Worm (Caenorhabditis elegans) whole organism, young adult: ENCODE measurements around the gene btbd-10.
A peak's percentile ranks its signal among the peaks of the same experiment; 100 is the strongest.

Experiments
- B0019.2 ChIP-seq: fragments of 200-800 bp; sonication (Bioruptor generic); conservative IDR thresholded peaks from 2 replicates; pipeline ENCODE4 v1.3.6; 2022; ENCODE audit warnings: missing genetic modification reagents, missing genetic modification characterization, missing compliant biosample characterization
- B0035.1 ChIP-seq: sonication (generic microtip); optimal IDR thresholded peaks from 2 replicates; lab custom pipeline; 2016; ENCODE audit warnings: missing genetic modification characterization, mild to moderate bottlenecking, missing compliant biosample characterization, missing genotype, missing genetic modification reagents
- C17E4.6 ChIP-seq: fragments of 200-800 bp; sonication (Bioruptor generic); IDR thresholded peaks from 2 replicates; pipeline ENCODE4 v1.3.6; 2022; ENCODE audit warnings: missing genetic modification reagents, missing genetic modification characterization, missing compliant biosample characterization
- D2030.7 ChIP-seq: fragments of 200-800 bp; sonication (Bioruptor generic); IDR thresholded peaks from 2 replicates; pipeline ENCODE4 v1.3.6; 2022; ENCODE audit warnings: missing genetic modification reagents, missing genetic modification characterization, missing compliant biosample characterization
- F10E7.11 ChIP-seq: sonication (generic microtip); optimal IDR thresholded peaks from 2 replicates; lab custom pipeline; 2017; ENCODE audit warnings: mild to moderate bottlenecking, missing genetic modification characterization, moderate library complexity, missing compliant biosample characterization
- F22D6.2 ChIP-seq: sonication (generic microtip); optimal IDR thresholded peaks from 2 replicates; lab custom pipeline; 2016; ENCODE audit warnings: mild to moderate bottlenecking, missing genetic modification characterization, missing compliant biosample characterization
- F23B12.7 ChIP-seq: sonication (generic microtip); optimal IDR thresholded peaks from 2 replicates; lab custom pipeline; 2017; ENCODE audit warnings: missing genetic modification characterization, mild to moderate bottlenecking, missing compliant biosample characterization, antibody characterized with exemption, moderate library complexity; ENCODE audit not compliant: insufficient read depth
- F37B4.10 ChIP-seq: fragments of 200-800 bp; sonication (Bioruptor generic); IDR thresholded peaks from 2 replicates; pipeline ENCODE4 v1.3.6; 2022; ENCODE audit warnings: missing genetic modification characterization, missing compliant biosample characterization
- F55B11.4 ChIP-seq: sonication (generic microtip); optimal IDR thresholded peaks from 2 replicates; lab custom pipeline; 2016; ENCODE audit warnings: missing compliant biosample characterization, missing genetic modification characterization, borderline replicate concordance; ENCODE audit not compliant: insufficient read depth
- K11D2.4 ChIP-seq: fragments of 200-800 bp; sonication (Bioruptor generic); IDR thresholded peaks from 2 replicates; pipeline ENCODE4 v1.3.6; 2022; ENCODE audit warnings: missing genetic modification reagents, missing genetic modification characterization, missing compliant biosample characterization
- Y67H2A.10 ChIP-seq: fragments of 200-800 bp; sonication (Bioruptor generic); conservative IDR thresholded peaks from 2 replicates; pipeline ENCODE4 v1.3.6; 2022; ENCODE audit warnings: missing genetic modification reagents, missing genetic modification characterization, missing compliant biosample characterization
- Y95B8A.8 ChIP-seq: fragments of 200-800 bp; sonication (Bioruptor generic); IDR thresholded peaks from 2 replicates; pipeline ENCODE4 v1.3.6; 2022; ENCODE audit warnings: missing genetic modification reagents, missing genetic modification characterization, missing compliant biosample characterization
- ZK185.1 ChIP-seq: sonication (generic microtip); optimal IDR thresholded peaks from 2 replicates; lab custom pipeline; 2016; ENCODE audit warnings: mild to moderate bottlenecking, missing genetic modification characterization, missing compliant biosample characterization; ENCODE audit not compliant: poor library complexity, severe bottlenecking
- ama-1 ChIP-seq, 3 experiments: fragments of 150-350 bp in 1 of 3; sonication (generic microtip) in 2 of 3; optimal IDR thresholded peaks; 2 replicates each; lab custom pipeline; 2014 to 2018; ENCODE audit warnings: missing biosample characterization in 2 of 3, missing genetic modification characterization in 2 of 3, missing genetic modification reagents in 2 of 3
- aptf-2 ChIP-seq: fragments of 200-800 bp; sonication (Bioruptor generic); conservative IDR thresholded peaks from 2 replicates; pipeline ENCODE4 v1.3.6; 2022; ENCODE audit warnings: missing genetic modification reagents, missing genetic modification characterization, missing compliant biosample characterization
- atf-7 ChIP-seq: sonication (generic microtip); optimal IDR thresholded peaks from 2 replicates; lab custom pipeline; 2017; ENCODE audit warnings: mild to moderate bottlenecking, missing genetic modification characterization, missing compliant biosample characterization
- cebp-2 ChIP-seq: fragments of 200-800 bp; sonication (Bioruptor generic); IDR thresholded peaks from 2 replicates; pipeline ENCODE4 v1.3.6; 2022; ENCODE audit warnings: missing genetic modification characterization, missing compliant biosample characterization
- ceh-40 ChIP-seq: fragments of 200-800 bp; sonication (Bioruptor generic); IDR thresholded peaks from 2 replicates; pipeline ENCODE4 v1.3.6; 2022; ENCODE audit warnings: missing genetic modification characterization, missing compliant biosample characterization
- ceh-79 ChIP-seq: sonication (generic microtip); optimal IDR thresholded peaks from 2 replicates; lab custom pipeline; 2017; ENCODE audit warnings: mild to moderate bottlenecking, missing genetic modification characterization, missing compliant biosample characterization
- efl-1 ChIP-seq: fragments of 150-350 bp; optimal IDR thresholded peaks from 2 replicates; lab custom pipeline; 2014; ENCODE audit warnings: missing biosample characterization, missing genetic modification reagents, missing genetic modification characterization
- egl-44 ChIP-seq: fragments of 200-800 bp; sonication (Bioruptor generic); IDR thresholded peaks from 2 replicates; pipeline ENCODE4 v1.3.6; 2022; ENCODE audit warnings: missing genetic modification reagents, missing genetic modification characterization, missing compliant biosample characterization
- ets-4 ChIP-seq: fragments of 200-800 bp; sonication (Bioruptor generic); optimal IDR thresholded peaks from 2 replicates; lab custom pipeline; 2018; ENCODE audit warnings: mild to moderate bottlenecking, missing genetic modification characterization, missing compliant biosample characterization
- hmg-1.2 ChIP-seq: fragments of 200-800 bp; sonication (Bioruptor generic); IDR thresholded peaks from 2 replicates; pipeline ENCODE4 v1.3.6; 2022; ENCODE audit warnings: missing genetic modification reagents, missing genetic modification characterization, missing compliant biosample characterization
- hmg-20 ChIP-seq: fragments of 200-800 bp; sonication (Bioruptor generic); IDR thresholded peaks from 2 replicates; pipeline ENCODE4 v1.3.6; 2022; ENCODE audit warnings: missing genetic modification reagents, missing genetic modification characterization, missing compliant biosample characterization
- let-526 ChIP-seq: fragments of 200-800 bp; sonication (Bioruptor generic); IDR thresholded peaks from 2 replicates; pipeline ENCODE4 v1.3.6; 2022; ENCODE audit warnings: missing genetic modification reagents, missing genetic modification characterization, missing compliant biosample characterization
- lin-26 ChIP-seq: fragments of 200-800 bp; sonication (Bioruptor generic); IDR thresholded peaks from 2 replicates; pipeline ENCODE4 v1.3.6; 2022; ENCODE audit warnings: missing genetic modification reagents, missing genetic modification characterization, missing compliant biosample characterization
- lin-54 ChIP-seq: fragments of 200-800 bp; sonication (Bioruptor generic); optimal IDR thresholded peaks from 2 replicates; lab custom pipeline; 2018; ENCODE audit warnings: mild to moderate bottlenecking, missing genetic modification characterization, missing compliant biosample characterization
- lsy-27 ChIP-seq: sonication (generic microtip); optimal IDR thresholded peaks from 2 replicates; lab custom pipeline; 2017; ENCODE audit warnings: missing genetic modification characterization, mild to moderate bottlenecking, missing compliant biosample characterization, antibody characterized with exemption, missing genotype, borderline replicate concordance; ENCODE audit not compliant: insufficient read depth
- mxl-1 ChIP-seq: sonication (generic microtip); optimal IDR thresholded peaks from 2 replicates; lab custom pipeline; 2016; ENCODE audit warnings: missing genetic modification characterization, missing compliant biosample characterization
- nfya-2 ChIP-seq: fragments of 200-800 bp; sonication (Bioruptor generic); IDR thresholded peaks from 2 replicates; pipeline ENCODE4 v1.3.6; 2022; ENCODE audit warnings: missing genetic modification reagents, missing genetic modification characterization, missing compliant biosample characterization
- nfyb-1 ChIP-seq: fragments of 200-800 bp; sonication (Bioruptor generic); IDR thresholded peaks from 2 replicates; pipeline ENCODE4 v1.3.6; 2022; ENCODE audit warnings: missing genetic modification reagents, missing genetic modification characterization, missing compliant biosample characterization
- nhr-120 ChIP-seq: fragments of 200-800 bp; sonication (Bioruptor generic); IDR thresholded peaks from 2 replicates; pipeline ENCODE4 v1.3.6; 2022; ENCODE audit warnings: missing genetic modification characterization, missing compliant biosample characterization
- nhr-80 ChIP-seq: sonication (generic microtip); optimal IDR thresholded peaks from 2 replicates; lab custom pipeline; 2016; ENCODE audit warnings: missing genetic modification characterization, missing compliant biosample characterization
- pha-4 ChIP-seq: fragments of 150-350 bp; sonication (generic microtip); optimal IDR thresholded peaks from 2 replicates; lab custom pipeline; 2014; ENCODE audit warnings: missing biosample characterization, missing genetic modification reagents, missing genetic modification characterization
- rpc-1 ChIP-seq, 2 experiments: fragments of 150-350 bp in 1 of 2; sonication (generic microtip) in 1 of 2; optimal IDR thresholded peaks; 2 replicates each; lab custom pipeline; 2014 to 2018; ENCODE audit warnings: missing biosample characterization in 1 of 2, missing genetic modification characterization in 1 of 2, missing genetic modification reagents in 1 of 2, missing genotype in 1 of 2
- snpc-3.4 ChIP-seq: sonication (generic microtip); optimal IDR thresholded peaks from 2 replicates; lab custom pipeline; 2017; ENCODE audit warnings: missing genetic modification characterization, mild to moderate bottlenecking, missing compliant biosample characterization, antibody characterized with exemption, moderate library complexity, missing genotype, missing genetic modification reagents
- tlf-1 ChIP-seq: fragments of 200-800 bp; sonication (Bioruptor generic); optimal IDR thresholded peaks from 2 replicates; lab custom pipeline; 2018; ENCODE audit warnings: mild to moderate bottlenecking, missing genetic modification characterization, missing compliant biosample characterization
- unc-130 ChIP-seq: sonication (generic microtip); optimal IDR thresholded peaks from 2 replicates; lab custom pipeline; 2016; ENCODE audit warnings: missing genetic modification reagents, missing genetic modification characterization, missing compliant biosample characterization
- zim-3 ChIP-seq: sonication (generic microtip); optimal IDR thresholded peaks from 2 replicates; lab custom pipeline; 2017; ENCODE audit warnings: mild to moderate bottlenecking, missing genetic modification characterization, moderate library complexity, missing compliant biosample characterization
- ztf-26 ChIP-seq: sonication (generic microtip); optimal IDR thresholded peaks from 2 replicates; lab custom pipeline; 2017; ENCODE audit warnings: missing genetic modification characterization, missing compliant biosample characterization
- ztf-3 ChIP-seq: fragments of 200-800 bp; sonication (Bioruptor generic); optimal IDR thresholded peaks from 2 replicates; lab custom pipeline; 2018; ENCODE audit warnings: mild to moderate bottlenecking, missing genetic modification characterization, missing compliant biosample characterization

Gene btbd-10

DNA sequence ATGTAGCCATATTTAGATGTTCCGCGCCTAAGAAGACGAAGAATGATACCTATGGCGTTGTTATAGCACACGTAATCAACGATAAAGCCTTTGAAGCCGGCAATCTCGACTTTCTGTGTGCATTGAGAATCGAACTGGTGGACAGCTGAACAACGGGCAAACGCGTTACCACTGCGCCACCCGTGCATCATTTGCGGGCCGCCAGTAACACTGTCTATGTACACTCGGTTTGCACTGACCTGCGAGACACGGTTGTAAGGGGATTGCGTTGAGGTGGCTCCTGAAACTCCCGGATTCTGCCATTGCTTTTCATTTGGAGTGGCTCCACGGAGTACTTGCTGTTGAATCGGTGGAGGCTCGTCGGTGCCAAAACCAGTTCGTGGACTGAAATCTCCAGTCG is 37.6 kb downstream of the btbd-10 start (continued):
- TF ChIP-seq snpc-3.4 (tag; lab: Kevin White, UChicago) (no peak), B0035.1 (tag; lab: Kevin White, UChicago) (no peak), nhr-80 (no peak), hmg-1.2 (GFP tag; lab: Robert Waterston, UW) (peak; percentile 59), ZK185.1 (peak; percentile 82), ztf-26 (peak; percentile 85), F55B11.4 (tag; lab: Kevin White, UChicago) (no peak), egl-44 (0 out of 2 replicates have a peak, but pooled peaks have one; percentile 52), ztf-3 (no peak), efl-1 (GFP tag; lab: Kevin White, UChicago) (no peak), mxl-1 (no peak), tlf-1 (GFP tag; lab: Kevin White, UChicago) (no peak), atf-7 (tag; lab: Kevin White, UChicago) (no peak), cebp-2 (GFP tag; lab: Robert Waterston, UW) (peak; percentile 87), rpc-1 (optimal IDR thresholded peaks at IDR 0.05; lab: Kevin White, UChicago) (peak; percentile 73), rpc-1 (tag; optimal IDR thresholded peaks at IDR 0.05; lab: Kevin White, UChicago) (peak; percentile 77), ceh-40 (GFP tag; lab: Robert Waterston, UW) (no peak), F10E7.11 (tag; lab: Kevin White, UChicago) (peak; percentile 52), ama-1 (optimal IDR thresholded peaks at IDR 0.05; lab: Kevin White, UChicago) (peak; percentile 83), ama-1 (GFP tag; optimal IDR thresholded peaks at IDR 0.05; lab: Kevin White, UChicago) (peak; percentile 31 to 54), Y95B8A.8 (peak; percentile 67), lin-26 (GFP tag; lab: Robert Waterston, UW) (peak; percentile 92), K11D2.4 (no peak), ceh-79 (tag; lab: Kevin White, UChicago) (peak; percentile 33), pha-4 (no peak), zim-3 (peak; percentile 61), lin-54 (GFP tag; lab: Kevin White, UChicago) (peak; percentile 66), let-526 (GFP tag; lab: Robert Waterston, UW) (peak; percentile 74; the same call in 1 of the 2 replicates), B0019.2 (no peak), F23B12.7 (tag; lab: Kevin White, UChicago) (peak; percentile 38), Y67H2A.10 (GFP tag; lab: Robert Waterston, UW) (no peak), D2030.7 (GFP tag; lab: Robert Waterston, UW) (peak; percentile 47; the same call in 1 of the 2 replicates), C17E4.6 (GFP tag; lab: Robert Waterston, UW) (no peak), aptf-2 (no peak), hmg-20 (GFP tag; lab: Robert Waterston, UW) (peak; percentile 15; the same call in 1 of the 2 replicates), nfya-2 (GFP tag; lab: Robert Waterston, UW) (no peak), lsy-27 (no peak), unc-130 (GFP tag; lab: Kevin White, UChicago) (peak; percentile 46), F22D6.2 (tag; lab: Kevin White, UChicago) (peak; percentile 46), nhr-120 (0 out of 2 replicates have a peak, but pooled peaks have one; percentile 71), F37B4.10 (GFP tag; lab: Robert Waterston, UW) (no peak), ets-4 (GFP tag; lab: Kevin White, UChicago) (no peak), nfyb-1 (GFP tag; lab: Robert Waterston, UW) (peak; percentile 77)
